Worm (Caenorhabditis elegans) whole organism, mixed stage, embryonic: ENCODE data around the gene cand-1.

Source experiments
- bed-3 ChIP-seq: fragments of 200-800 bp; sonication (Bioruptor generic); optimal IDR thresholded peaks from 3 replicates; lab custom pipeline; 2018; ENCODE audit warnings: mild to moderate bottlenecking, missing genetic modification characterization, moderate library complexity, missing compliant biosample characterization
- blmp-1 ChIP-seq: fragments of 150-350 bp; optimal IDR thresholded peaks from 2 replicates; lab custom pipeline; 2014; ENCODE audit warnings: missing biosample characterization, missing genetic modification characterization
- ceh-39 ChIP-seq: fragments of 150-350 bp; optimal IDR thresholded peaks from 2 replicates; lab custom pipeline; 2014; ENCODE audit warnings: missing biosample characterization, missing genetic modification characterization
- ceh-43 ChIP-seq: fragments of 200-800 bp; sonication (Bioruptor generic); optimal IDR thresholded peaks from 2 replicates; lab custom pipeline; 2018; ENCODE audit warnings: mild to moderate bottlenecking, missing genetic modification characterization, moderate library complexity, missing compliant biosample characterization
- ceh-83 ChIP-seq: fragments of 200-800 bp; sonication (Bioruptor generic); optimal IDR thresholded peaks from 2 replicates; lab custom pipeline; 2018; ENCODE audit warnings: mild to moderate bottlenecking, missing genetic modification characterization, missing compliant biosample characterization
- ces-1 ChIP-seq: fragments of 150-350 bp; optimal IDR thresholded peaks from 2 replicates; lab custom pipeline; 2014; ENCODE audit warnings: missing biosample characterization, missing genetic modification reagents, missing genetic modification characterization
- cnd-1 ChIP-seq: fragments of 200-800 bp; sonication (Bioruptor generic); optimal IDR thresholded peaks from 2 replicates; lab custom pipeline; 2018; ENCODE audit warnings: mild to moderate bottlenecking, missing genetic modification characterization, missing compliant biosample characterization
- drap-1 ChIP-seq: fragments of 200-800 bp; sonication (Bioruptor generic); optimal IDR thresholded peaks from 3 replicates; lab custom pipeline; 2018; ENCODE audit warnings: mild to moderate bottlenecking, missing genetic modification characterization, missing compliant biosample characterization
- elt-3 ChIP-seq: fragments of 150-350 bp; optimal IDR thresholded peaks from 2 replicates; lab custom pipeline; 2014; ENCODE audit warnings: missing biosample characterization, missing genetic modification characterization
- flh-1 ChIP-seq: fragments of 200-800 bp; sonication (Bioruptor generic); optimal IDR thresholded peaks from 2 replicates; lab custom pipeline; 2018; ENCODE audit warnings: mild to moderate bottlenecking, missing genetic modification characterization, moderate library complexity, missing compliant biosample characterization
- ham-2 ChIP-seq: fragments of 200-800 bp; sonication (Bioruptor generic); optimal IDR thresholded peaks from 2 replicates; lab custom pipeline; 2018; ENCODE audit warnings: mild to moderate bottlenecking, missing genetic modification characterization, missing compliant biosample characterization
- hlh-1 ChIP-seq: fragments of 150-350 bp; optimal IDR thresholded peaks from 2 replicates; lab custom pipeline; 2014; ENCODE audit warnings: missing biosample characterization, missing genetic modification reagents, missing genetic modification characterization
- lin-13 ChIP-seq: fragments of 150-350 bp; optimal IDR thresholded peaks from 2 replicates; lab custom pipeline; 2014; ENCODE audit warnings: missing biosample characterization, missing genetic modification characterization
- lin-32 ChIP-seq: fragments of 200-800 bp; sonication (Bioruptor generic); optimal IDR thresholded peaks from 2 replicates; lab custom pipeline; 2018; ENCODE audit warnings: mild to moderate bottlenecking, missing genetic modification characterization, missing compliant biosample characterization
- lsy-2 ChIP-seq: fragments of 150-350 bp; optimal IDR thresholded peaks from 2 replicates; lab custom pipeline; 2014; ENCODE audit warnings: missing biosample characterization, missing genetic modification characterization
- mab-5 ChIP-seq: fragments of 150-350 bp; optimal IDR thresholded peaks from 2 replicates; lab custom pipeline; 2014; ENCODE audit warnings: missing biosample characterization, missing genetic modification characterization
- mep-1 ChIP-seq: fragments of 150-350 bp; optimal IDR thresholded peaks from 2 replicates; lab custom pipeline; 2017; ENCODE audit warnings: missing biosample characterization, missing genetic modification reagents, missing genetic modification characterization, inconsistent platforms
- mls-2 ChIP-seq: sonication (generic microtip); optimal IDR thresholded peaks from 2 replicates; lab custom pipeline; 2016; ENCODE audit warnings: mild to moderate bottlenecking, missing genetic modification characterization, moderate library complexity, missing compliant biosample characterization
- nhr-12 ChIP-seq: fragments of 150-350 bp; optimal IDR thresholded peaks from 2 replicates; lab custom pipeline; 2014; ENCODE audit warnings: missing biosample characterization, missing genetic modification characterization
- nhr-2 ChIP-seq: fragments of 150-350 bp; optimal IDR thresholded peaks from 2 replicates; lab custom pipeline; 2014; ENCODE audit warnings: missing biosample characterization, missing genetic modification characterization
- nhr-237 ChIP-seq: fragments of 150-350 bp; optimal IDR thresholded peaks from 2 replicates; lab custom pipeline; 2014; ENCODE audit warnings: missing biosample characterization, missing genetic modification characterization
- sem-2 ChIP-seq: fragments of 200-800 bp; sonication (Bioruptor generic); optimal IDR thresholded peaks from 2 replicates; lab custom pipeline; 2018; ENCODE audit warnings: mild to moderate bottlenecking, missing genetic modification characterization, missing compliant biosample characterization
- snpc-4 ChIP-seq: fragments of 150-350 bp; optimal IDR thresholded peaks from 2 replicates; lab custom pipeline; 2014; ENCODE audit warnings: missing biosample characterization, missing genetic modification characterization
- sptf-1 ChIP-seq: sonication (generic microtip); optimal IDR thresholded peaks from 2 replicates; lab custom pipeline; 2017; ENCODE audit warnings: mild to moderate bottlenecking, missing genetic modification characterization, moderate library complexity, missing compliant biosample characterization
- tbx-8 ChIP-seq: fragments of 200-800 bp; sonication (Bioruptor generic); optimal IDR thresholded peaks from 2 replicates; lab custom pipeline; 2018; ENCODE audit warnings: mild to moderate bottlenecking, missing genetic modification characterization, moderate library complexity, missing compliant biosample characterization
- unc-120 ChIP-seq: sonication (generic microtip); optimal IDR thresholded peaks from 2 replicates; lab custom pipeline; 2017; ENCODE audit warnings: missing genetic modification characterization, missing compliant biosample characterization; ENCODE audit not compliant: poor library complexity, severe bottlenecking
- unc-39 ChIP-seq: fragments of 150-350 bp; optimal IDR thresholded peaks from 2 replicates; lab custom pipeline; 2014; ENCODE audit warnings: missing biosample characterization, missing genetic modification characterization
- unc-62 ChIP-seq: fragments of 150-350 bp; optimal IDR thresholded peaks from 2 replicates; lab custom pipeline; 2014; ENCODE audit warnings: missing biosample characterization, missing genetic modification reagents, missing genetic modification characterization
- ztf-11 ChIP-seq: fragments of 150-350 bp; optimal IDR thresholded peaks from 2 replicates; lab custom pipeline; 2014; ENCODE audit warnings: missing biosample characterization, missing genetic modification characterization

Gene cand-1

DNA sequence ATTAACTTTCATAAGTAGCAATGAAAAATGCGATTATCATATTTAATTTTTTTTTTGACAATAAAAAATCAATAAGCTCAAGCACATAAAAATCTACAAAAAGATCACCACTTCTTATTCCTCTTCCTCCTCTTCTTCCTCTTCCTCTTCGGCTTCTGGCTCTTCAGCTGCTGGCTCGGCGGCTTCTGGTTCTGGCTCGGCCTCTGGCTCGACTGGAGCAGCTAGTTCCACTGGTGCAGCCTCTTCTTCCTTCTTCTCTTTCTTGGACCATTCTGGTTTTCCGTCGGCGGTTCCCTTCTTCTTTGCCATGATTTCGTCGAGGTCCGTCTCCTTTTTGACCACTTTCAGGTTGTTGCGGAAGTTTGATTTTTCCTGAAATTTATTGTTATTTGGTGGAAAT, 31.0 kb downstream of the cand-1 start:
- TF ChIP-seq snpc-4 (no peak), ceh-43 (GFP tag; lab: Kevin White, UChicago) (no peak), bed-3 (no peak), hlh-1 (tag; lab: Kevin White, UChicago) (no peak), mep-1 (tag; lab: Kevin White, UChicago) (no peak), mab-5 (tag; lab: Kevin White, UChicago) (no peak), flh-1 (GFP tag; lab: Kevin White, UChicago) (no peak), cnd-1 (tag; lab: Kevin White, UChicago) (no peak), unc-120 (tag; lab: Kevin White, UChicago) (no peak), unc-62 (GFP tag; lab: Kevin White, UChicago) (no peak), nhr-237 (no peak), sem-2 (GFP tag; lab: Kevin White, UChicago) (no peak), ztf-11 (tag; lab: Kevin White, UChicago) (no peak), unc-39 (tag; lab: Kevin White, UChicago) (no peak), lin-32 (GFP tag; lab: Kevin White, UChicago) (no peak), tbx-8 (GFP tag; lab: Kevin White, UChicago) (no peak), blmp-1 (no peak), sptf-1 (tag; lab: Kevin White, UChicago) (no peak)
- TF ChIP-seq, all 35 proteins: peak for 0

- TF ChIP-seq lin-13 (tag; lab: Kevin White, UChicago) (no peak), sptf-1 (tag; lab: Kevin White, UChicago) (no peak), ceh-39 (no peak), ces-1 (GFP tag; lab: Kevin White, UChicago) (no peak), flh-1 (GFP tag; lab: Kevin White, UChicago) (no peak), elt-3 (tag; lab: Kevin White, UChicago) (no peak), ham-2 (GFP tag; lab: Kevin White, UChicago) (no peak), ceh-83 (GFP tag; lab: Kevin White, UChicago) (no peak), bed-3 (no peak), hlh-1 (tag; lab: Kevin White, UChicago) (no peak), drap-1 (no peak), unc-39 (tag; lab: Kevin White, UChicago) (no peak), mep-1 (tag; lab: Kevin White, UChicago) (no peak), snpc-4 (no peak), unc-62 (GFP tag; lab: Kevin White, UChicago) (no peak)
Measured at ce11 chrV:16834989-16835388, 32.3 kb downstream of the cand-1 start, which contains the start of gene tni-3. tni-3 (minus strand) TSS chrV:16835128.

- TF ChIP-seq nhr-2 (tag; lab: Kevin White, UChicago) (no peak), drap-1 (no peak), sem-2 (GFP tag; lab: Kevin White, UChicago) (no peak), ham-2 (GFP tag; lab: Kevin White, UChicago) (no peak), nhr-12 (no peak), unc-120 (tag; lab: Kevin White, UChicago) (no peak), snpc-4 (no peak), ztf-11 (tag; lab: Kevin White, UChicago) (no peak), mep-1 (tag; lab: Kevin White, UChicago) (no peak)
Measured at ce11 chrV:16836100-16836499, 33.4 kb downstream of the cand-1 start.

- no peak for TF ChIP-seq ceh-43 (GFP tag; lab: Kevin White, UChicago)
- TF ChIP-seq cnd-1 (tag; lab: Kevin White, UChicago) = no peak
- TF ChIP-seq ces-1 (GFP tag; lab: Kevin White, UChicago) = no peak
- no peak for TF ChIP-seq unc-62 (GFP tag; lab: Kevin White, UChicago)
- TF ChIP-seq flh-1 (GFP tag; lab: Kevin White, UChicago) = no peak
- no peak for TF ChIP-seq nhr-12
- no peak for TF ChIP-seq nhr-2 (tag; lab: Kevin White, UChicago)
- TF ChIP-seq bed-3 = no peak
- TF ChIP-seq lin-32 (GFP tag; lab: Kevin White, UChicago) = no peak
- no peak for TF ChIP-seq sem-2 (GFP tag; lab: Kevin White, UChicago)
- no peak for TF ChIP-seq ceh-83 (GFP tag; lab: Kevin White, UChicago)
- no peak for TF ChIP-seq lsy-2 (tag; lab: Kevin White, UChicago)
- no peak for TF ChIP-seq blmp-1
- no peak for TF ChIP-seq lin-13 (tag; lab: Kevin White, UChicago)
- TF ChIP-seq snpc-4 = no peak
- no peak for TF ChIP-seq nhr-237
- no peak for TF ChIP-seq mep-1 (tag; lab: Kevin White, UChicago)
- no peak for TF ChIP-seq unc-120 (tag; lab: Kevin White, UChicago)
- TF ChIP-seq mls-2 (tag; lab: Kevin White, UChicago) = no peak
Measured at ce11 chrV:16838435-16838834, 35.8 kb downstream of the cand-1 start.

ce11 chrV:16840283-16840682, 37.6 kb downstream of the cand-1 start:
- no peak for TF ChIP-seq mab-5 (tag; lab: Kevin White, UChicago)
- TF ChIP-seq mls-2 (tag; lab: Kevin White, UChicago) = no peak
